Worm (Caenorhabditis elegans): Measurements from ENCODE around the gene apc-17.

- TF ChIP-seq him-1 (tag; optimal IDR thresholded peaks at IDR 0.05) (no peak), W03F9.2 (tag; optimal IDR thresholded peaks at IDR 0.05) (no peak)
Measured at ce11 chrII:11154957-11155356, 47.0 kb downstream of the apc-17 start.

Data from whole organism, L4/young adult.